Worm (Caenorhabditis elegans) whole organism, young adult: ENCODE data around the gene glt-5.

Source experiments
- F49E8.2 ChIP-seq: sonication (generic microtip); optimal IDR thresholded peaks from 3 replicates; lab custom pipeline; 2017; ENCODE audit warnings: missing genetic modification characterization, mild to moderate bottlenecking, missing compliant biosample characterization, antibody characterized with exemption, moderate library complexity; ENCODE audit not compliant: insufficient read depth
- bed-1 ChIP-seq: fragments of 200-800 bp; sonication (Bioruptor generic); IDR thresholded peaks from 2 replicates; pipeline ENCODE4 v1.3.6; 2022; ENCODE audit warnings: missing genetic modification reagents, missing genetic modification characterization, missing compliant biosample characterization
- lsl-1 ChIP-seq: fragments of 200-800 bp; sonication (Bioruptor generic); optimal IDR thresholded peaks from 2 replicates; lab custom pipeline; 2018; ENCODE audit warnings: mild to moderate bottlenecking, missing genetic modification characterization, moderate library complexity, missing compliant biosample characterization
- pbrm-1 ChIP-seq: fragments of 200-800 bp; sonication (Bioruptor generic); IDR thresholded peaks from 2 replicates; pipeline ENCODE4 v1.3.6; 2022; ENCODE audit warnings: missing genetic modification reagents, missing genetic modification characterization, missing compliant biosample characterization

ce11 chrII:9741400-9741799 lies 32.7 kb upstream of the glt-5 start:
- TF ChIP-seq lsl-1 (GFP tag; lab: Kevin White, UChicago) = no peak
- no peak for TF ChIP-seq bed-1
- no peak for TF ChIP-seq pbrm-1 (GFP tag; lab: Robert Waterston, UW)
- TF ChIP-seq F49E8.2 (tag; lab: Kevin White, UChicago) = no peak
